Worm (Caenorhabditis elegans) whole organism, L3 larva: ENCODE results near the gene mig-6.
A peak's percentile ranks its signal among the peaks of the same experiment; 100 is the strongest.

Experiments
- R02D3.7 ChIP-seq: fragments of 150-350 bp; optimal IDR thresholded peaks from 2 replicates; lab custom pipeline; 2014; ENCODE audit warnings: missing biosample characterization, missing genetic modification characterization
- aly-2 ChIP-seq: fragments of 150-350 bp; optimal IDR thresholded peaks from 2 replicates; lab custom pipeline; 2014; ENCODE audit warnings: missing biosample characterization, missing genetic modification characterization
- ama-1 ChIP-seq: fragments of 150-350 bp; optimal IDR thresholded peaks from 2 replicates; lab custom pipeline; 2018
- ceh-16 ChIP-seq: sonication (generic microtip); optimal IDR thresholded peaks from 2 replicates; lab custom pipeline; 2017; ENCODE audit warnings: missing biosample characterization, missing genetic modification characterization
- ceh-28 ChIP-seq: fragments of 150-350 bp; optimal IDR thresholded peaks from 2 replicates; lab custom pipeline; 2014; ENCODE audit warnings: missing biosample characterization, missing genetic modification reagents, missing genetic modification characterization
- egl-27 ChIP-seq: sonication (generic microtip); optimal IDR thresholded peaks from 4 replicates; lab custom pipeline; 2017; ENCODE audit warnings: missing biosample characterization, missing genetic modification reagents, missing genetic modification characterization
- elt-1 ChIP-seq: fragments of 150-350 bp; optimal IDR thresholded peaks from 2 replicates; lab custom pipeline; 2014; ENCODE audit warnings: missing biosample characterization, missing genetic modification characterization
- elt-2 ChIP-seq: sonication (generic microtip); optimal IDR thresholded peaks from 2 replicates; lab custom pipeline; 2016; ENCODE audit warnings: missing genetic modification reagents, mild to moderate bottlenecking, missing genetic modification characterization, missing compliant biosample characterization
- elt-3 ChIP-seq, 3 experiments: fragments of 150-350 bp in 1 of 3; sonication (generic microtip) in 2 of 3; optimal IDR thresholded peaks; 2 replicates in 2 of 3; 4 replicates in 1 of 3; lab custom pipeline; 2014 to 2017; ENCODE audit warnings: missing biosample characterization in 3 of 3, missing genetic modification characterization in 3 of 3
- eor-1 ChIP-seq, 2 experiments: fragments of 150-350 bp; optimal IDR thresholded peaks; 2 replicates each; lab custom pipeline; 2014 to 2018; ENCODE audit warnings: missing biosample characterization in 2 of 2, missing genetic modification characterization in 2 of 2
- fkh-10 ChIP-seq: sonication (generic microtip); optimal IDR thresholded peaks from 2 replicates; lab custom pipeline; 2017; ENCODE audit warnings: missing biosample characterization, missing genetic modification reagents, missing genetic modification characterization
- fkh-2 ChIP-seq: fragments of 150-350 bp; optimal IDR thresholded peaks from 2 replicates; lab custom pipeline; 2014; ENCODE audit warnings: missing biosample characterization, missing genetic modification reagents, missing genetic modification characterization
- jun-1 ChIP-seq: fragments of 150-350 bp; optimal IDR thresholded peaks from 2 replicates; lab custom pipeline; 2014; ENCODE audit warnings: missing biosample characterization, missing genetic modification reagents, missing genetic modification characterization
- lin-39 ChIP-seq: fragments of 150-350 bp; optimal IDR thresholded peaks from 2 replicates; lab custom pipeline; 2018; ENCODE audit warnings: missing biosample characterization, missing genetic modification reagents, missing genetic modification characterization
- mdl-1 ChIP-seq: fragments of 150-350 bp; optimal IDR thresholded peaks from 2 replicates; lab custom pipeline; 2014; ENCODE audit warnings: missing biosample characterization, missing genetic modification characterization
- nfya-1 ChIP-seq: sonication (generic microtip); optimal IDR thresholded peaks from 2 replicates; lab custom pipeline; 2017; ENCODE audit warnings: missing genetic modification characterization, mild to moderate bottlenecking, missing compliant biosample characterization, antibody characterized with exemption, moderate library complexity; ENCODE audit not compliant: insufficient read depth
- nhr-12 ChIP-seq: fragments of 150-350 bp; optimal IDR thresholded peaks from 2 replicates; lab custom pipeline; 2014; ENCODE audit warnings: missing biosample characterization, missing genetic modification characterization
- nhr-25 ChIP-seq: sonication (generic microtip); optimal IDR thresholded peaks from 2 replicates; lab custom pipeline; 2017; ENCODE audit warnings: missing biosample characterization, missing genetic modification characterization
- nhr-28 ChIP-seq: fragments of 150-350 bp; optimal IDR thresholded peaks from 2 replicates; lab custom pipeline; 2014; ENCODE audit warnings: missing biosample characterization, missing genetic modification characterization
- nhr-67 ChIP-seq: fragments of 150-350 bp; optimal IDR thresholded peaks from 2 replicates; lab custom pipeline; 2014; ENCODE audit warnings: missing biosample characterization, missing genetic modification characterization
- nhr-77 ChIP-seq: fragments of 150-350 bp; optimal IDR thresholded peaks from 2 replicates; lab custom pipeline; 2014; ENCODE audit warnings: missing biosample characterization, missing genetic modification characterization
- pha-4 ChIP-seq: fragments of 150-350 bp; optimal IDR thresholded peaks from 2 replicates; lab custom pipeline; 2014; ENCODE audit warnings: missing biosample characterization, missing genetic modification reagents, missing genetic modification characterization
- pqm-1 ChIP-seq: fragments of 150-350 bp; optimal IDR thresholded peaks from 2 replicates; lab custom pipeline; 2017; ENCODE audit warnings: missing biosample characterization, missing genetic modification characterization, inconsistent platforms
- sea-2 ChIP-seq: fragments of 150-350 bp; sonication (generic microtip); optimal IDR thresholded peaks from 4 replicates; lab custom pipeline; 2014; ENCODE audit warnings: missing biosample characterization, missing genetic modification reagents, missing genetic modification characterization
- skn-1 ChIP-seq: fragments of 150-350 bp; optimal IDR thresholded peaks from 2 replicates; lab custom pipeline; 2014; ENCODE audit warnings: missing biosample characterization, missing genetic modification characterization
- snpc-4 ChIP-seq: fragments of 150-350 bp; optimal IDR thresholded peaks from 2 replicates; lab custom pipeline; 2014; ENCODE audit warnings: missing biosample characterization, missing genetic modification characterization
- tbx-2 ChIP-seq: sonication (generic microtip); optimal IDR thresholded peaks from 2 replicates; lab custom pipeline; 2016; ENCODE audit warnings: mild to moderate bottlenecking, missing genetic modification characterization, missing compliant biosample characterization
- unc-39 ChIP-seq: sonication (generic microtip); optimal IDR thresholded peaks from 4 replicates; lab custom pipeline; 2017; ENCODE audit warnings: missing biosample characterization, missing genetic modification characterization
- zag-1 ChIP-seq: fragments of 150-350 bp; optimal IDR thresholded peaks from 2 replicates; lab custom pipeline; 2014; ENCODE audit warnings: missing biosample characterization, missing genetic modification characterization

The mig-6 gene

DNA sequence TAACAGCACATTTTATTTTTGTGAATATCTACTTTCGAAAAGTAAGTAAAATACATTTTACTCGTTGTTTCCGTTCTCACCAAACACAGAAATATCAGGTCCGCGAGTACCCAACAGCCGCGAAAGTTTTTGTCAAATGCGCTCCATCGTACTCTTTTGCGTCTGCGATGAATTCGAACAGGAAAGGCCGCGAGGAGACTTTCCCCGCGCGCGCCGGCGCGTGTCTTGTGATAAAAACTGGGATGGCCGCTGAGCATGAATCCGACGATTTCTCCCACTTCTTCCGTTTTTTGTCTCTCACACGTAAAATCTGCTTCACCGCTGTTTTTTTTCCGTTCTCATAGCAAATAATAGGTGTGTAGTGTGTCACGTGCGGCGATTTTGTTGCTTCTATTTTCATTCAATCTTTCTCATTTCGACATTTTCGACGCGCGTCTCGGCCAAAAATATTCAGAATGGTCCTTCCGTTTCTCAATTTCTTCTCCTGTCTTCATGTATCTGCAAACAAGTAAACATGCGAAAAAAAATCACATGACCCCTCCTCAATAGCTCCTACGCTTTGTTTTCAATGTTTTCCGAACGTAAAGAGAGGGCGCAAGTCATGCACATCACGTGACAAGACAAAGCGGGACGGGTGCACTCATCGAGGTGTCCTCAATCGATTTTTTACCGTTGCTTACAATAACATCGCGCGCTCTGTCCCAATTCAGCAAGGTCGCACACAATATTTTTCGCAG lies 22.8 kb upstream of the mig-6 start, which contains the start of gene uvs-1 (continued):
- no peak for TF ChIP-seq elt-1 (tag; lab: Kevin White, UChicago)
- TF ChIP-seq sea-2 (GFP tag; lab: Kevin White, UChicago), result no peak
- TF ChIP-seq snpc-4 (tag; lab: Kevin White, UChicago), result peak; percentile 30
- no peak for TF ChIP-seq zag-1 (tag; lab: Kevin White, UChicago)
- TF ChIP-seq nfya-1 (tag; lab: Kevin White, UChicago), result peak; percentile 64
- TF ChIP-seq eor-1 (tag; optimal IDR thresholded peaks at IDR 0.05; lab: Kevin White, UChicago), result no peak
- no peak for TF ChIP-seq ceh-16 (tag; lab: Kevin White, UChicago)

DNA sequence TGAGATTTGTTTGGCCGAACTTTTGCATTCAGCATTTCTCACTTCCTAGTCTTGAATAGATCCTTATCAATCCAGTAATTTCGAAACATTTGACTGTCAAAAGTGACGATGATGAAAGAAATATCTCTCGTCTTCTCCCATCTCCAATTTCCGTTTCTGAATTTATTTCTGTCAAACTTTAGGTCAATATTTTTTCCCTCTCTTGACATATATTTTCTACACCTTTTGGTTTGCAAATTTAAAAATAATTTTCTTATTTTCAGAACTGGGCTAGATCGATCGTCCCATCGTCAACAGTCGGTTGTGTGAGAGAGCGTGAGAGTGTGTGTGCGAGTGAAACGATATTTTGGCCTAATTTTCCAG lies 22.2 kb upstream of the mig-6 start, which contains the start of gene xpo-1:
Gene xpo-1 (plus strand): TSS at position 264 of the 363 bp plus-strand sequence.
- TF ChIP-seq nhr-67 (tag; lab: Kevin White, UChicago), result no peak
- no peak for TF ChIP-seq ama-1 (lab: Kevin White, UChicago)
- no peak for TF ChIP-seq skn-1 (tag; lab: Kevin White, UChicago)
- no peak for TF ChIP-seq nhr-77
- TF ChIP-seq nhr-28 (tag; lab: Kevin White, UChicago), result no peak
- TF ChIP-seq nhr-12 (tag; lab: Kevin White, UChicago), result no peak
- TF ChIP-seq nhr-25 (tag; lab: Kevin White, UChicago), result no peak

DNA sequence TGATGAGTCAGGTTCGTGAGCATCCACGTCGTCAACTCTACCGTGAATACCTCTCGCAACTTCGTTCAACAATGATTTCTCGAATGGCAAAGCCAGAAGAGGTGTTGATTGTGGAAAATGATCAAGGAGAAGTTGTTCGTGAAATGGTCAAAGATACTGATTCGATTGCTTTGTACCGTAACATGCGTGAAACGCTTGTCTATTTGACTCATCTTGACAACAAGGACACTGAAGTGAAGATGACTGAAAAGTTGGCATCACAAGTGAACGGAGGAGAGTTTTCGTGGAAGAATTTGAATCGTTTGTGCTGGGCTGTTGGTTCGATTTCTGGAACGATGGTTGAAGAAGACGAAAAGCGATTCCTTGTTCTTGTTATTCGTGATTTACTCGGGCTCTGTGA lies 20.4 kb upstream of the mig-6 start:
- TF ChIP-seq aly-2 (tag; lab: Kevin White, UChicago), result no peak
- peak; percentile 22 for TF ChIP-seq ama-1 (lab: Kevin White, UChicago)

DNA sequence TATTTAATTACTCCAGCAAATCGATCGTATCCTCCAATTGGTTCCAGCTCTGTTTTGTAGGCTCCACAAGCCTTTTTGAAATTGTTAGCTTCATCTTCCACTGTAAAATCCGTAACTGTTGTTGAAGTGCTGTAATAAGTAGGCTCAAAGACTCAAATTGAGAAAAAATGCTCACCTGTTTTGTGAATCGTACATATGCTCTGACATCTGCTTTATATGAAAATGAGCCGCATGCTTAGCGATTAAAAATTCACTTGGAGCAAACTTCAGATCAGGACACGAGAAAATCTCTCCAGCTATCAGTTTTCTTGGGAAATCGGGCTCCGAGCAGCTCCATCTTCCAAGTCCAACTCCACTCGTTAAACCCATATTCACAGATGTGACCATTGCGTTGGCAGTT lies 18.6 kb upstream of the mig-6 start:
- TF ChIP-seq tbx-2 (tag; lab: Kevin White, UChicago) (no peak), snpc-4 (tag; lab: Kevin White, UChicago) (no peak), egl-27 (tag; lab: Kevin White, UChicago) (no peak), R02D3.7 (tag; lab: Kevin White, UChicago) (no peak), lin-39 (no peak), elt-2 (tag; lab: Kevin White, UChicago) (no peak), elt-1 (tag; lab: Kevin White, UChicago) (no peak), elt-3 (tag; optimal IDR thresholded peaks at IDR 0.05; lab: Kevin White, UChicago) (no peak), pha-4 (tag; lab: Kevin White, UChicago) (no peak), nhr-28 (tag; lab: Kevin White, UChicago) (no peak), nfya-1 (tag; lab: Kevin White, UChicago) (no peak), unc-39 (tag; lab: Kevin White, UChicago) (no peak), mdl-1 (tag; lab: Kevin White, UChicago) (no peak), skn-1 (tag; lab: Kevin White, UChicago) (no peak)

DNA sequence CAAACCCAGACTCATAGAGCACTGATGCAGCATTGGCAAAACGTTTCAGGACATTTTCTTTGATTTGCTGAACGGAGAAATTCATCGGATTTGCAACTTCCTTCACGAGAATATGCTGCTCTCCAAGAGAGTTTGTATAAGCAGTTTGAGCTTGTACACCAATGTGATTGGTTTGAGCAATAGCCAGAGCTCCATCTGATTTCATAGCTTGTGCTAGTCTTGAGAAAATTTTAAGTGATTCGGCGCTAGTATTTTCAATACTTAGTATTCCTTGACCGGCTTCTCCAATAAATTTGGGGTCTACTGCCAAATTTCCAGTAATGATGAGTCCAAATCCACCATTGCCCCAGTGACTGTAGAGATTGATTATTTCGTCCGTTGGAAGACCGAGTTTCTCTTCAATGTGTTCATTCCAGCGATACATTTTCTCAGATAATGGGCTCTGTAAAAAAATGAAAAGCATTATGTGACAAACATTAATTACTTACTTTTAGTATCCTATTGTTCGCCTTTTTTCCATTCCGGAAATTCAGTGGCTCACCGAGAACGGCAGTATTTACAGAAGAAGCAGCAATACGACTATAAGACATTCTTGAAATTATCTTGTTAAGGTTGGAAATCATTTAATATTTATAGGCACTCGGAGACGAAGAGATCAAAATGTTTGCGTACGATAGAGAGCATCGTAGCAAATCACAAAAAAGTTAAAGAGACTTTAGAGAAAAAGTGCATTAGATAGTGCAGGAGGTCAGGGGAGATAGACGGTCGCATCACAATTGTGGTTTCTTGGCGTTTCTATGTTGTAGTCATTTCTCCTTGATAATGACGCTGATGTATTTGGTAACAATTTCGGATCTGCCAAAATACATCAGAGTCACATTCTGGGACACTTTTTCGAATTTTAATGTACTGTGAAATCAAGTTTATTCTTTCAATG lies 17.4 kb upstream of the mig-6 start, which contains the start of gene ZK742.3:
Gene ZK742.3 (minus strand): TSS at position 593 of the 937 bp plus-strand sequence.
- TF ChIP-seq jun-1 (tag; lab: Kevin White, UChicago), result no peak
- no peak for TF ChIP-seq fkh-2 (tag; lab: Kevin White, UChicago)
- peak; percentile 59 for TF ChIP-seq elt-2 (tag; lab: Kevin White, UChicago)
- TF ChIP-seq pha-4 (tag; lab: Kevin White, UChicago), result peak; percentile 31
- peak; percentile 57 for TF ChIP-seq pqm-1 (tag; lab: Kevin White, UChicago)
- TF ChIP-seq fkh-10 (GFP tag; lab: Kevin White, UChicago), result no peak
- no peak for TF ChIP-seq ceh-28 (tag; lab: Kevin White, UChicago)
- no peak for TF ChIP-seq eor-1 (tag; optimal IDR thresholded peaks at IDR 0.05; lab: Kevin White, UChicago)
